Worm (Caenorhabditis elegans): Measurements from ENCODE around the gene T21D12.12.

The T21D12.12 gene

DNA sequence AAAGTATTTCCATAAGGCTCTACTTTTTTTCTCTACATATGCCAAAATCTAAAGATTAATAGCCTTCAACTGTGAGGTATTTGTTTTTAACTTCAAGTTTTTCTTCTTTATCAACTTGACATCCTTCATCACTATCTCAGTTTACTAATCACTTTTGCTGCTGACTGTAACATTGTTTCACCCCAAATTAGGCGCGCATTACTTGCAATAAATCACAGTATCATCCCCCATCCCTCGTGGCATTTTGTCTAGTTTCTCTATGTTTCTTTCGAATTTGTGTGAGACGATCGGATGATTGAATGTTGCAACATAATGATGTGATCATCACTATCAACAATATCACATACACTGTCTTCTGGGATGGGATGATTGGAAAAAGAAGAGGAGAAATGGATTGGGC, 18.8 kb upstream of the T21D12.12 start (continued):
- no peak for TF ChIP-seq skn-1 (tag; optimal IDR thresholded peaks at IDR 0.05)

DNA sequence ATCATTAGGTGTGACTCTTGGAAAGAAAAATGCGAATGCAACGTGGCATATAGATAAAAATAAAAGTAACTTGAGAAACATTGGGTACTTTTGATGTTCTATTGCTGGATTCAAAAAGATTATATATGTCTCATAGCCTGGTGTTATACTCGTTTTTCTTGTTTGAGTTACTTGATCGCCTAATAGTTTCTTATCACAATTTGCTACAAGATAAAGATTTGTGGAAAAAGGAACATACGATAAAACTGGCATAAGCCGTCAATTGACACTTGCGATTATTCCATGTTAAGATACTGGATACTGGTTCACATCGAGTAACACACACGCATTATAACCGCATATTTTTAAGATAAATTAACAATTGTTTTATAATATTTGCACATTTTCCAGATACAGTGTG, 13.8 kb upstream of the T21D12.12 start, which contains the start of gene grl-19:
grl-19 (minus strand) TSS at position 101 of the 400 bp plus-strand sequence.
- TF ChIP-seq nhr-237 (tag; optimal IDR thresholded peaks at IDR 0.05) (no peak), unc-62 (GFP tag; optimal IDR thresholded peaks at IDR 0.05) (no peak), sma-3 (GFP tag; optimal IDR thresholded peaks at IDR 0.05) (no peak), ztf-4 (tag; optimal IDR thresholded peaks at IDR 0.05) (no peak), nhr-6 (tag; optimal IDR thresholded peaks at IDR 0.05) (no peak), nhr-10 (tag; optimal IDR thresholded peaks at IDR 0.05) (no peak), zag-1 (tag; optimal IDR thresholded peaks at IDR 0.05) (no peak)

DNA sequence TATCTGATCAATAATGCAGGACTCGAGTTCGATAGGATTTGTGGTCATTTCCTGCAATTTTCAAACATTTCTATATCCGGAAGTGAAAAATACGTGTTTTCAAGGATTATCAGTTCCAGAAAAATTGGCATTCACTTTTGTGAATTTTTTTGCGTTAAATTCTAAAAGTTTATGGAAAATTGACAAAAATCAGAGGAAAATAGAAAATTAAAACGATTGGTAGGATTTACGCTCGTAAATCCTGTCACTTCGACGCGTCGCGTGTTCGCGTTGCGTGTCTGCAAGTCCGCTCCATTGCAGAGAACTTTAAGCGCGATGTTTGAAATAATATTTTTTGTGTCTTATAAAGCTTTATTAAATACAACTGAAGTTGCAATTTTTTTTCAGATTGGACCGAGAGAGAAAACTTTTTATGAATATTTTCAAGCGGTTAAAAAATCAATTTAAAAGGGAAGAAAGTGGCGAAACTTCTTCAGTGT, 10.8 kb upstream of the T21D12.12 start, which contains the start of gene rcat-1:
rcat-1 (minus strand) TSS at position 51 of the 479 bp plus-strand sequence.
- no peak for TF ChIP-seq nhr-11 (tag; optimal IDR thresholded peaks at IDR 0.05)
- no peak for TF ChIP-seq nhr-6 (tag; optimal IDR thresholded peaks at IDR 0.05)
- TF ChIP-seq peb-1 (tag; optimal IDR thresholded peaks at IDR 0.05) = no peak
- TF ChIP-seq elt-1 (tag; optimal IDR thresholded peaks at IDR 0.05) = no peak
- TF ChIP-seq mab-5 (tag; optimal IDR thresholded peaks at IDR 0.05) = peak; percentile 9
- TF ChIP-seq sma-9 (GFP tag; optimal IDR thresholded peaks at IDR 0.05) = peak; percentile 64
- TF ChIP-seq sma-9 (tag; optimal IDR thresholded peaks at IDR 0.05) = no peak
- TF ChIP-seq zag-1 (tag; optimal IDR thresholded peaks at IDR 0.05) = no peak
- peak; percentile 53 for TF ChIP-seq ceh-82 (tag; optimal IDR thresholded peaks at IDR 0.05)
- TF ChIP-seq R02D3.7 (tag; optimal IDR thresholded peaks at IDR 0.05) = no peak
- no peak for TF ChIP-seq nhr-77 (tag; optimal IDR thresholded peaks at IDR 0.05)
- peak; percentile 25 for TF ChIP-seq ZK546.5 (tag; optimal IDR thresholded peaks at IDR 0.05)
- TF ChIP-seq alr-1 (tag; optimal IDR thresholded peaks at IDR 0.05) = no peak
- TF ChIP-seq lin-11 (tag; optimal IDR thresholded peaks at IDR 0.05) = peak; percentile 85
- peak in 1 of 2 experiments; percentile 17 for TF ChIP-seq mdl-1 (tag; optimal IDR thresholded peaks at IDR 0.05)
- TF ChIP-seq ama-1 (optimal IDR thresholded peaks at IDR 0.05) = no peak
- TF ChIP-seq mbf-1 (tag; optimal IDR thresholded peaks at IDR 0.05) = no peak
- TF ChIP-seq nhr-12 (tag; optimal IDR thresholded peaks at IDR 0.05) = no peak
- TF ChIP-seq unc-55 (GFP tag; optimal IDR thresholded peaks at IDR 0.05) = peak; percentile 99
- peak; percentile 80 for TF ChIP-seq nhr-129 (tag; optimal IDR thresholded peaks at IDR 0.05)
- TF ChIP-seq nhr-10 (tag; optimal IDR thresholded peaks at IDR 0.05) = no peak
- no peak for TF ChIP-seq blmp-1 (tag; optimal IDR thresholded peaks at IDR 0.05; ENCODE audit: insufficient read depth)
- TF ChIP-seq ceh-16 (tag; optimal IDR thresholded peaks at IDR 0.05) = no peak
- TF ChIP-seq sem-4 (tag; optimal IDR thresholded peaks at IDR 0.05) = peak; percentile 44
- TF ChIP-seq aly-2 (tag; optimal IDR thresholded peaks at IDR 0.05) = no peak
- peak; percentile 53 for TF ChIP-seq ztf-4 (tag; optimal IDR thresholded peaks at IDR 0.05)
- peak; percentile 7 for TF ChIP-seq nhr-237 (tag; optimal IDR thresholded peaks at IDR 0.05)
- TF ChIP-seq crh-2 (tag; optimal IDR thresholded peaks at IDR 0.05) = peak; percentile 83
- no peak for TF ChIP-seq unc-39 (tag; optimal IDR thresholded peaks at IDR 0.05)
- TF ChIP-seq lsy-2 (tag; optimal IDR thresholded peaks at IDR 0.05) = peak; percentile 52 to 91
- peak; percentile 91 for TF ChIP-seq C34F6.9 (tag; optimal IDR thresholded peaks at IDR 0.05)
- TF ChIP-seq F13H6.1 (tag; optimal IDR thresholded peaks at IDR 0.05) = peak; percentile 19
- TF ChIP-seq sma-3 (GFP tag; optimal IDR thresholded peaks at IDR 0.05) = peak; percentile 63
- TF ChIP-seq nhr-21 (tag; optimal IDR thresholded peaks at IDR 0.05) = peak; percentile 75
- no peak for TF ChIP-seq snpc-4 (tag; optimal IDR thresholded peaks at IDR 0.05)
- TF ChIP-seq Y55F3AM.14 (GFP tag; optimal IDR thresholded peaks at IDR 0.05) = no peak
- TF ChIP-seq gmeb-1 (tag; optimal IDR thresholded peaks at IDR 0.05) = peak; percentile 94
- TF ChIP-seq unc-62 (GFP tag; optimal IDR thresholded peaks at IDR 0.05) = no peak
- no peak for TF ChIP-seq dmd-4 (tag; optimal IDR thresholded peaks at IDR 0.05)
- no peak for TF ChIP-seq nhr-23 (tag; optimal IDR thresholded peaks at IDR 0.05)
- TF ChIP-seq lin-39 (tag; optimal IDR thresholded peaks at IDR 0.05) = no peak
- TF ChIP-seq ztf-1 (GFP tag; conservative IDR thresholded peaks at IDR 0.05) = no peak
- peak; percentile 8 for TF ChIP-seq egl-27 (tag; optimal IDR thresholded peaks at IDR 0.05)
- no peak for TF ChIP-seq ztf-11 (tag; optimal IDR thresholded peaks at IDR 0.05)
- no peak for TF ChIP-seq elt-3 (tag; optimal IDR thresholded peaks at IDR 0.05)
- peak; percentile 92 for TF ChIP-seq lin-13 (GFP tag; optimal IDR thresholded peaks at IDR 0.05)
- TF ChIP-seq nhr-25 (tag; optimal IDR thresholded peaks at IDR 0.05) = peak; percentile 72
- TF ChIP-seq skn-1 (tag; optimal IDR thresholded peaks at IDR 0.05) = no peak
- TF ChIP-seq fos-1 (tag; optimal IDR thresholded peaks at IDR 0.05) = peak; percentile 61
